Fruit fly (Drosophila melanogaster) whole organism, prepupa: Measurements from ENCODE around the gene CG44005.

Source experiments
- CG11762 ChIP-seq: fragments of 200-800 bp; sonication (Bioruptor generic); optimal IDR thresholded peaks from 3 replicates; lab custom pipeline; 2016; ENCODE audit warnings: missing biosample characterization, missing genetic modification characterization; ENCODE audit not compliant: insufficient read depth
- CG15336 ChIP-seq: fragments of 200-800 bp; sonication (Bioruptor generic); IDR thresholded peaks from 2 replicates; pipeline ENCODE4 v1.3.6; 2022; ENCODE audit warnings: missing biosample characterization, missing genetic modification characterization
- CG1621 ChIP-seq: fragments of 200-800 bp; sonication (Bioruptor generic); optimal IDR thresholded peaks from 3 replicates; lab custom pipeline; 2018; ENCODE audit warnings: missing biosample characterization, mild to moderate bottlenecking, missing genetic modification characterization
- CG34406 ChIP-seq: fragments of 200-800 bp; sonication (Bioruptor generic); optimal IDR thresholded peaks from 3 replicates; lab custom pipeline; 2016; ENCODE audit warnings: missing biosample characterization, missing genetic modification characterization
- CG6854 ChIP-seq: fragments of 200-800 bp; sonication (Bioruptor generic); optimal IDR thresholded peaks from 2 replicates; lab custom pipeline; 2017; ENCODE audit warnings: missing biosample characterization, mild to moderate bottlenecking, missing genetic modification characterization
- Ets21C ChIP-seq: fragments of 200-800 bp; sonication (Bioruptor generic); optimal IDR thresholded peaks from 3 replicates; lab custom pipeline; 2016; ENCODE audit warnings: missing biosample characterization, missing genetic modification characterization
- Lpt ChIP-seq: fragments of 200-800 bp; sonication (Bioruptor generic); optimal IDR thresholded peaks from 3 replicates; lab custom pipeline; 2016; ENCODE audit warnings: missing biosample characterization, missing genetic modification characterization
- Sox102F ChIP-seq: fragments of 200-800 bp; sonication (Bioruptor generic); optimal IDR thresholded peaks from 2 replicates; lab custom pipeline; 2016; ENCODE audit warnings: missing biosample characterization, mild to moderate bottlenecking, missing genetic modification characterization
- dac ChIP-seq: fragments of 200-800 bp; sonication (Bioruptor generic); optimal IDR thresholded peaks from 2 replicates; lab custom pipeline; 2017; ENCODE audit warnings: missing biosample characterization, mild to moderate bottlenecking, missing genetic modification characterization
- fd59A ChIP-seq: fragments of 200-800 bp; sonication (Bioruptor generic); optimal IDR thresholded peaks from 2 replicates; lab custom pipeline; 2017; ENCODE audit warnings: missing biosample characterization, mild to moderate bottlenecking, missing genetic modification characterization, missing genetic modification reagents
- net ChIP-seq: fragments of 200-800 bp; sonication (Bioruptor generic); optimal IDR thresholded peaks from 3 replicates; lab custom pipeline; 2016; ENCODE audit warnings: missing biosample characterization, missing genetic modification characterization
- ss ChIP-seq, 2 experiments: fragments of 200-800 bp; sonication (Bioruptor generic); optimal IDR thresholded peaks; 2 replicates in 1 of 2; 3 replicates in 1 of 2; lab custom pipeline; 2017 to 2018; ENCODE audit warnings: mild to moderate bottlenecking in 2 of 2, missing biosample characterization in 2 of 2, missing genetic modification characterization in 2 of 2, moderate library complexity in 1 of 2
- topi ChIP-seq: fragments of 200-800 bp; sonication (Bioruptor generic); optimal IDR thresholded peaks from 3 replicates; lab custom pipeline; 2016; ENCODE audit warnings: missing biosample characterization, missing genetic modification characterization

- TF ChIP-seq CG34406 (no peak), ss (GFP tag; optimal IDR thresholded peaks at IDR 0.05; lab: Kevin White, UChicago) (no peak), Ets21C (GFP tag; lab: Kevin White, UChicago) (no peak), CG1621 (no peak), CG6854 (GFP tag; lab: Kevin White, UChicago) (no peak), topi (GFP tag; lab: Kevin White, UChicago) (no peak), Lpt (no peak), net (GFP tag; lab: Kevin White, UChicago) (no peak), CG15336 (no peak), fd59A (no peak), Sox102F (GFP tag; lab: Kevin White, UChicago) (no peak), CG11762 (no peak), dac (GFP tag; lab: Kevin White, UChicago) (no peak)
These were observed at the start of gene CG44005 for dm6 chr3L:18072023-18072422.
